Worm (Caenorhabditis elegans) whole organism, late embryonic: Measurements from ENCODE around the gene F26D2.14.

ENCODE experiments used
- dve-1 ChIP-seq: sonication (generic microtip); optimal IDR thresholded peaks from 2 replicates; lab custom pipeline; 2017; ENCODE audit warnings: antibody characterized with exemption, mild to moderate bottlenecking, missing genetic modification characterization, missing compliant biosample characterization
- fkh-10 ChIP-seq: fragments of 150-350 bp; optimal IDR thresholded peaks from 2 replicates; lab custom pipeline; 2014; ENCODE audit warnings: missing biosample characterization, missing genetic modification reagents, missing genetic modification characterization
- hlh-8 ChIP-seq: sonication (generic microtip); optimal IDR thresholded peaks from 2 replicates; lab custom pipeline; 2016; ENCODE audit warnings: missing genotype, missing genetic modification characterization, missing compliant biosample characterization

ce11 chrV:16470916-16471315, 35.3 kb downstream of the F26D2.14 start, which contains the start of gene srh-138:
- no peak for TF ChIP-seq dve-1
- no peak for TF ChIP-seq hlh-8 (tag; lab: Kevin White, UChicago)
- no peak for TF ChIP-seq fkh-10 (GFP tag; lab: Kevin White, UChicago)
